Fruit fly (Drosophila melanogaster) whole organism, embryonic: ENCODE data around the gene CG42342.

Experiments
- CG10209 ChIP-seq: fragments of 200-800 bp; sonication (Bioruptor generic); optimal IDR thresholded peaks from 3 replicates; lab custom pipeline; 2017; ENCODE audit warnings: missing biosample characterization, mild to moderate bottlenecking, missing genetic modification characterization, missing genetic modification reagents
- CG10366 ChIP-seq: fragments of 200-800 bp; sonication (Bioruptor generic); IDR thresholded peaks from 2 replicates; pipeline ENCODE4 v1.3.6; 2022; ENCODE audit warnings: missing biosample characterization, missing genetic modification characterization
- CG10565 ChIP-seq: fragments of 200-800 bp; sonication (Bioruptor generic); optimal IDR thresholded peaks from 3 replicates; lab custom pipeline; 2016; ENCODE audit warnings: missing biosample characterization, mild to moderate bottlenecking, missing genetic modification characterization
- CG11085 ChIP-seq: fragments of 200-800 bp; sonication (Bioruptor generic); IDR thresholded peaks from 2 replicates; pipeline ENCODE4 v1.3.6; 2022; ENCODE audit warnings: missing biosample characterization, missing genetic modification characterization
- CG11560 ChIP-seq: fragments of 200-800 bp; sonication (Bioruptor generic); IDR thresholded peaks from 3 replicates; pipeline ENCODE4 v1.3.6; 2022; ENCODE audit warnings: missing biosample characterization, missing genetic modification characterization
- CG11723 ChIP-seq: fragments of 200-800 bp; sonication (Bioruptor generic); optimal IDR thresholded peaks from 2 replicates; lab custom pipeline; 2017; ENCODE audit warnings: missing biosample characterization, mild to moderate bottlenecking, missing genetic modification characterization
- CG12299 ChIP-seq: fragments of 200-800 bp; sonication (Bioruptor generic); optimal IDR thresholded peaks from 2 replicates; lab custom pipeline; 2018; ENCODE audit warnings: missing biosample characterization, mild to moderate bottlenecking, missing genetic modification characterization
- CG12659 ChIP-seq: fragments of 200-800 bp; sonication (Bioruptor generic); optimal IDR thresholded peaks from 3 replicates; lab custom pipeline; 2017; ENCODE audit warnings: mild to moderate bottlenecking, missing biosample characterization, missing genetic modification reagents, missing genetic modification characterization
- CG13296 ChIP-seq: fragments of 200-800 bp; sonication (Bioruptor generic); optimal IDR thresholded peaks from 3 replicates; lab custom pipeline; 2018; ENCODE audit warnings: missing biosample characterization, mild to moderate bottlenecking, missing genetic modification characterization
- CG1602 ChIP-seq: fragments of 200-800 bp; sonication (Bioruptor generic); optimal IDR thresholded peaks from 3 replicates; lab custom pipeline; 2016; ENCODE audit warnings: missing biosample characterization, missing genetic modification characterization
- CG17568 ChIP-seq: fragments of 200-800 bp; sonication (Bioruptor generic); optimal IDR thresholded peaks from 2 replicates; lab custom pipeline; 2018; ENCODE audit warnings: missing biosample characterization, mild to moderate bottlenecking, missing genetic modification characterization, moderate library complexity
- CG17612 ChIP-seq: fragments of 200-800 bp; sonication (Bioruptor generic); IDR thresholded peaks from 2 replicates; pipeline ENCODE4 v1.3.6; 2022; ENCODE audit warnings: missing biosample characterization, missing genetic modification characterization
- CG34422 ChIP-seq: fragments of 200-800 bp; sonication (Bioruptor generic); IDR thresholded peaks from 3 replicates; pipeline ENCODE4 v1.3.6; 2022; ENCODE audit warnings: missing biosample characterization, missing genetic modification characterization
- CG4360 ChIP-seq: fragments of 200-800 bp; sonication (Bioruptor generic); IDR thresholded peaks from 2 replicates; pipeline ENCODE4 v1.3.6; 2022; ENCODE audit warnings: missing biosample characterization, missing genetic modification characterization
- CG4707 ChIP-seq: fragments of 200-800 bp; sonication (Bioruptor generic); optimal IDR thresholded peaks from 2 replicates; lab custom pipeline; 2018; ENCODE audit warnings: missing biosample characterization, mild to moderate bottlenecking, missing genetic modification characterization, moderate library complexity
- Dref ChIP-seq: fragments of 200-800 bp; sonication (Bioruptor generic); IDR thresholded peaks from 2 replicates; pipeline ENCODE4 v1.3.6; 2022; ENCODE audit warnings: missing biosample characterization, missing genetic modification characterization
- Ets65A ChIP-seq: fragments of 200-800 bp; sonication (Bioruptor generic); peaks from one replicate; lab custom pipeline; 2016; ENCODE audit warnings: missing biosample characterization, missing genetic modification characterization
- Hsf ChIP-seq: fragments of 200-800 bp; sonication (Bioruptor generic); optimal IDR thresholded peaks from 3 replicates; lab custom pipeline; 2016; ENCODE audit warnings: missing biosample characterization, missing genetic modification characterization
- Poxn ChIP-seq: fragments of 200-800 bp; sonication (Bioruptor generic); IDR thresholded peaks from 2 replicates; pipeline ENCODE4 v1.3.6; 2022; ENCODE audit warnings: missing biosample characterization, missing genetic modification characterization
- Ptx1 ChIP-seq: fragments of 200-800 bp; sonication (Bioruptor generic); IDR thresholded peaks from 2 replicates; pipeline ENCODE4 v1.3.6; 2022; ENCODE audit warnings: missing biosample characterization, missing genetic modification characterization
- Sox100B ChIP-seq: fragments of 200-800 bp; sonication (Bioruptor generic); optimal IDR thresholded peaks from 3 replicates; lab custom pipeline; 2018; ENCODE audit warnings: missing biosample characterization, mild to moderate bottlenecking, missing genetic modification characterization
- Sox102F ChIP-seq: fragments of 200-800 bp; sonication (Bioruptor generic); optimal IDR thresholded peaks from 2 replicates; lab custom pipeline; 2018; ENCODE audit warnings: missing biosample characterization, mild to moderate bottlenecking, missing genetic modification characterization, moderate library complexity
- Trl ChIP-seq, 3 experiments: fragments of >200 bp in 2 of 3; fragments of 200-800 bp in 1 of 3; sonication (Bioruptor generic) in 1 of 3; optimal IDR thresholded peaks; 2 replicates in 1 of 3; 3 replicates in 2 of 3; lab custom pipeline; 2016 to 2017; ENCODE audit warnings: missing biosample characterization in 1 of 3, missing genetic modification characterization in 1 of 3
- Xbp1 ChIP-seq: fragments of 200-800 bp; sonication (Bioruptor generic); optimal IDR thresholded peaks from 3 replicates; lab custom pipeline; 2016; ENCODE audit warnings: missing biosample characterization, mild to moderate bottlenecking, missing genetic modification characterization
- Xrp1 ChIP-seq: fragments of 200-800 bp; sonication (Bioruptor generic); IDR thresholded peaks from 2 replicates; pipeline ENCODE4 v1.3.6; 2022; ENCODE audit warnings: missing biosample characterization, missing genetic modification characterization
- YL-1 ChIP-seq: fragments of 200-800 bp; sonication (Bioruptor generic); optimal IDR thresholded peaks from 3 replicates; lab custom pipeline; 2017; ENCODE audit warnings: missing biosample characterization, mild to moderate bottlenecking, missing genetic modification characterization
- az2 ChIP-seq: fragments of 200-800 bp; sonication (Bioruptor generic); optimal IDR thresholded peaks from 3 replicates; lab custom pipeline; 2016; ENCODE audit warnings: missing biosample characterization, missing genetic modification characterization
- bsh ChIP-seq, 2 experiments: fragments of 200-800 bp; sonication (Bioruptor generic); optimal IDR thresholded peaks; 2 replicates each; lab custom pipeline; 2017 to 2018; ENCODE audit warnings: mild to moderate bottlenecking in 2 of 2, missing biosample characterization in 2 of 2, missing genetic modification characterization in 2 of 2, moderate library complexity in 1 of 2
- chinmo ChIP-seq: fragments of 200-800 bp; sonication (Bioruptor generic); IDR thresholded peaks from 4 replicates; pipeline ENCODE4 v1.3.6; 2022; ENCODE audit warnings: missing biosample characterization, missing genetic modification characterization; ENCODE audit not compliant: partially characterized antibody
- chm ChIP-seq: fragments of 200-800 bp; sonication (Bioruptor generic); IDR thresholded peaks from 2 replicates; pipeline ENCODE4 v1.3.6; 2022; ENCODE audit warnings: missing biosample characterization, missing genetic modification characterization
- ci ChIP-seq: fragments of 200-800 bp; sonication (Bioruptor generic); IDR thresholded peaks from 3 replicates; pipeline ENCODE4 v1.3.6; 2022; ENCODE audit warnings: missing biosample characterization, missing genetic modification characterization
- corto ChIP-seq: fragments of 200-800 bp; sonication (Bioruptor generic); optimal IDR thresholded peaks from 2 replicates; lab custom pipeline; 2016; ENCODE audit warnings: missing biosample characterization, mild to moderate bottlenecking, missing genetic modification characterization, moderate library complexity
- croc ChIP-seq: fragments of 200-800 bp; sonication (Bioruptor generic); conservative IDR thresholded peaks from 3 replicates; pipeline ENCODE4 v1.3.6; 2022; ENCODE audit warnings: missing biosample characterization, missing genetic modification characterization
- cwo ChIP-seq: fragments of 200-800 bp; sonication (Bioruptor generic); optimal IDR thresholded peaks from 3 replicates; lab custom pipeline; 2017; ENCODE audit warnings: missing biosample characterization, missing genetic modification characterization, mild to moderate bottlenecking, moderate library complexity, missing genetic modification reagents
- da ChIP-seq: fragments of 200-800 bp; sonication (Bioruptor generic); optimal IDR thresholded peaks from 2 replicates; lab custom pipeline; 2016; ENCODE audit warnings: missing biosample characterization, missing genetic modification characterization
- dmrt99B ChIP-seq: fragments of 200-800 bp; sonication (Bioruptor generic); optimal IDR thresholded peaks from 2 replicates; lab custom pipeline; 2018; ENCODE audit warnings: missing biosample characterization, mild to moderate bottlenecking, missing genetic modification characterization, moderate library complexity
- eve ChIP-seq, 2 experiments: fragments of >200 bp; optimal IDR thresholded peaks; 2 replicates each; lab custom pipeline; 2017; ENCODE audit warnings: missing biosample characterization in 2 of 2, missing genetic modification characterization in 2 of 2
- eyg ChIP-seq: fragments of 200-800 bp; sonication (Bioruptor generic); optimal IDR thresholded peaks from 3 replicates; lab custom pipeline; 2016; ENCODE audit warnings: missing biosample characterization, missing genetic modification characterization
- hkb ChIP-seq, 2 experiments: fragments of 200-800 bp in 1 of 2; fragments of >200 bp in 1 of 2; sonication (Bioruptor generic) in 1 of 2; IDR thresholded peaks in 1 of 2; optimal IDR thresholded peaks in 1 of 2; 2 replicates each; pipeline versions ENCODE4 v1.3.6 to Lab custom; 2017 to 2022; ENCODE audit warnings: missing biosample characterization in 1 of 2, missing genetic modification characterization in 1 of 2
- ind ChIP-seq: fragments of 200-800 bp; sonication (Bioruptor generic); optimal IDR thresholded peaks from 3 replicates; lab custom pipeline; 2016; ENCODE audit warnings: missing biosample characterization, missing genetic modification characterization
- lab ChIP-seq: fragments of 200-800 bp; sonication (Bioruptor generic); optimal IDR thresholded peaks from 3 replicates; lab custom pipeline; 2017; ENCODE audit warnings: missing biosample characterization, missing genetic modification characterization, mild to moderate bottlenecking, moderate library complexity, missing genetic modification reagents
- schlank ChIP-seq: fragments of 200-800 bp; sonication (Bioruptor generic); optimal IDR thresholded peaks from 2 replicates; lab custom pipeline; 2018; ENCODE audit warnings: missing biosample characterization, mild to moderate bottlenecking, missing genetic modification characterization
- scrt ChIP-seq: fragments of 200-800 bp; sonication (Bioruptor generic); optimal IDR thresholded peaks from 2 replicates; lab custom pipeline; 2018; ENCODE audit warnings: missing biosample characterization, mild to moderate bottlenecking, missing genetic modification characterization, moderate library complexity
- sens-2 ChIP-seq: fragments of 200-800 bp; sonication (Bioruptor generic); IDR thresholded peaks from 2 replicates; pipeline ENCODE4 v1.3.6; 2022; ENCODE audit warnings: missing biosample characterization, missing genetic modification characterization
- slp2 ChIP-seq: fragments of 200-800 bp; sonication (Bioruptor generic); optimal IDR thresholded peaks from 2 replicates; lab custom pipeline; 2016; ENCODE audit warnings: missing biosample characterization, missing genetic modification characterization
- sna ChIP-seq: fragments of 200-800 bp; sonication (Bioruptor generic); IDR thresholded peaks from 2 replicates; pipeline ENCODE4 v1.3.6; 2022; ENCODE audit warnings: missing biosample characterization, missing genetic modification characterization; ENCODE audit not compliant: partially characterized antibody
- sug ChIP-seq: fragments of 200-800 bp; optimal IDR thresholded peaks from 2 replicates; lab custom pipeline; 2019; ENCODE audit warnings: missing biosample characterization, mild to moderate bottlenecking, missing genetic modification characterization, moderate library complexity
- yki ChIP-seq: fragments of >200 bp; optimal IDR thresholded peaks from 3 replicates; lab custom pipeline; 2018

The CG42342 gene

DNA sequence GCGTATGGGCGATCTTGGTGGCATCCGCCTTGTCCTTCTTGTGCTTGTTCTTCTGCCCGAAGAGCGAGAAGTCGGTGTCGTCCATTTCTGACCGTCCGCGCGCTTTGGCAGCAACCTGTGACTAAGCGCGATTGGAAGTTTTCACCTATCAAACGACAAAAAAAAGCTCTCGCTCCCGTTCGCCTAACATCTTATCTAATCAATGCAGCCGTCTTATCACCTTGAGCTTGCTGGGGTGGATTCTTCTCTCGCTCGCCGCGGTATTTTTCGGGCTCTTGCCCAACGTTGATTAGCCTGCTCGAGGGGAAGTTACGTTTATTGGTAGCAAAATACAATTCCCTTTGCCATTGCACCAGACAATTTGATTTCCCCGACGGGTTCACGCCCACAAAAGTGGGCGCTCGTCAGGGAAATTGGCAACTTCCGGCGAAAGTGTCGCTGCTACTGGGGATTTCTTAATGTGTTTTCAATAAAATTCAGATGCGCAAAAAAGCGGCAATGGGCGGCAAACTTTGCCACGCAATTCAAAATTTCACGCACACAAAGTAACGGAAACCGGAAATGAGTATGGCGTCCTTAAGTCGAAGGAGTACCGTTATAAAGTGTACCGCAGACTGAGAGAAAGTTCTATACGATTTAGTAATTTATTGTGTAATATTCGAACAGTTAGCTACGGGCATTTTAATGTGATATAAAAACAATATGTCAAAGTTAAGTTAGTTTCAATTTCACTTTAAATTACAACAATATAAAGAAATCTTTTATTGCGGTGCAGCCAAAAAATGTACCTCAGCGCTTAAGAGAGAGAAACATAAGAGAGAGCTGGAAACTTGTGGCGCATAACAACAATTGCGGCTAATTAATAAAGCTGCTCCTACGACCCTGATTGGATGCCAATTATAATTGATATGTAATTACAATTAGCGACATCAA is 1.4 kb upstream of the CG42342 start, which contains the start of gene Decay (continued):
- TF ChIP-seq CG11085 (GFP tag; lab: Robert Waterston, UW): no peak
- TF ChIP-seq scrt (GFP tag; lab: Kevin White, UChicago): no peak
- TF ChIP-seq schlank (tag; lab: Kevin White, UChicago): no peak
- no peak for TF ChIP-seq CG12659 (GFP tag; lab: Kevin White, UChicago)
- no peak for TF ChIP-seq sens-2 (GFP tag; lab: Robert Waterston, UW)
- TF ChIP-seq Ets65A (GFP tag; lab: Kevin White, UChicago): no peak
- no peak for TF ChIP-seq eyg (GFP tag; lab: Kevin White, UChicago)
- no peak for TF ChIP-seq Ptx1 (GFP tag; lab: Robert Waterston, UW)
- no peak for TF ChIP-seq Poxn (GFP tag; lab: Robert Waterston, UW)
- TF ChIP-seq chm (GFP tag; lab: Robert Waterston, UW): no peak
- TF ChIP-seq CG12299 (tag; lab: Kevin White, UChicago): no peak
- peak; percentile 30 for TF ChIP-seq Sox102F
- TF ChIP-seq sug (tag; lab: Kevin White, UChicago): no peak
- TF ChIP-seq CG10366 (GFP tag; lab: Robert Waterston, UW): no peak
- TF ChIP-seq Xbp1 (GFP tag; lab: Kevin White, UChicago): peak; percentile 2
- no peak for TF ChIP-seq cwo (GFP tag; lab: Kevin White, UChicago)
- TF ChIP-seq Sox100B: peak; percentile 27
- peak; percentile 18 for TF ChIP-seq Hsf (GFP tag; lab: Kevin White, UChicago)
- no peak for TF ChIP-seq CG4707 (GFP tag; lab: Kevin White, UChicago)
- no peak for TF ChIP-seq CG34422 (GFP tag; lab: Robert Waterston, UW)
- no peak for TF ChIP-seq CG10209 (GFP tag; lab: Kevin White, UChicago)
- TF ChIP-seq eve (GFP tag; optimal IDR thresholded peaks at IDR 0.05; lab: Kevin White, UChicago): peak in 1 of 2 experiments; percentile 75
- no peak for TF ChIP-seq CG11560 (tag; lab: Robert Waterston, UW)
- TF ChIP-seq ind: no peak
- TF ChIP-seq CG1602 (GFP tag; lab: Kevin White, UChicago): no peak
- TF ChIP-seq CG4360 (GFP tag; lab: Robert Waterston, UW): no peak
- TF ChIP-seq Xrp1 (GFP tag; lab: Robert Waterston, UW): peak; percentile 44; the same call in 1 of the 2 replicates
- 0 out of 2 replicates have a peak, but pooled peaks have one; percentile 22 for TF ChIP-seq sna (GFP tag; lab: Robert Waterston, UW)
- no peak for TF ChIP-seq lab
- no peak for TF ChIP-seq Dref
- TF ChIP-seq Trl (optimal IDR thresholded peaks at IDR 0.05; lab: Kevin White, UChicago): peak; percentile 13 to 34
- TF ChIP-seq Trl (GFP tag; optimal IDR thresholded peaks at IDR 0.05; lab: Kevin White, UChicago): no peak
- no peak for TF ChIP-seq CG10565
- TF ChIP-seq CG17568 (GFP tag; lab: Kevin White, UChicago): no peak
- TF ChIP-seq slp2 (GFP tag; lab: Kevin White, UChicago): no peak
- no peak for TF ChIP-seq corto (GFP tag; lab: Kevin White, UChicago)
- TF ChIP-seq bsh (GFP tag; optimal IDR thresholded peaks at IDR 0.05; lab: Kevin White, UChicago): peak in 1 of 2 experiments; percentile 13
- no peak for TF ChIP-seq az2 (GFP tag; lab: Kevin White, UChicago)
- no peak for TF ChIP-seq hkb (optimal IDR thresholded peaks at IDR 0.05; lab: Kevin White, UChicago)
- peak; percentile 47; the same call in 1 of the 2 replicates for TF ChIP-seq hkb (GFP tag; IDR thresholded peaks at IDR 0.05; lab: Robert Waterston, UW)
- no peak for TF ChIP-seq CG13296
- TF ChIP-seq YL-1 (GFP tag; lab: Kevin White, UChicago): no peak
- no peak for TF ChIP-seq da (GFP tag; lab: Kevin White, UChicago)
- no peak for TF ChIP-seq yki (lab: Kevin White, UChicago)
- peak; percentile 73; the same call in 1 of the 4 replicates for TF ChIP-seq chinmo (GFP tag; lab: Robert Waterston, UW)
- no peak for TF ChIP-seq CG17612 (GFP tag; lab: Robert Waterston, UW)
- no peak for TF ChIP-seq CG11723 (GFP tag; lab: Kevin White, UChicago)
- TF ChIP-seq dmrt99B: peak; percentile 14
- no peak for TF ChIP-seq croc (GFP tag; lab: Robert Waterston, UW)
- TF ChIP-seq ci (GFP tag; lab: Robert Waterston, UW): peak; percentile 50; the same call in 1 of the 3 replicates
